Fruit fly (Drosophila melanogaster): Measurements from ENCODE around the gene CG7049.

CG7049 gene

DNA sequence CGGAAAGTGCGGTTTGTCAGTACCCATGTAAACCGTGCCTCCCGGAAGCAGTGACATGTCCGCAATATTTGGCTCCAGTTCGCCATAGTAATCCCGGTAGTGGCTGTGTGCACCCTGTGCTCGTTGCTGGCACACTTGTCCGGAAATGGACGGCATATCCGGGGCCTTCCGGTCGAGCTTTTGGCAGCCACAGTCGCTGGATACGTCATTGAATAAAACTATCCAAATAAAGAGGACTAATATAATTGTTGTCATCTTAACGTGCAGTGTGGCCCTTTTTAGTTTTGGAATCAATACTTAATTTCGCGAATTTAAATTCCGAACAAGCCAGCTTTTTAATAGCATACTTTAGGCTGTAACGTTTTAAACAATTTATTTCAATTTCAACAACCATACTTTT is at the start of gene CG7049:
Gene CG7049 (minus strand): TSS at position 280 of the 400 bp plus-strand sequence.
- TF ChIP-seq CG9948 (tag; optimal IDR thresholded peaks at IDR 0.05) = no peak
- TF ChIP-seq CG8301 (tag; optimal IDR thresholded peaks at IDR 0.05) = no peak
- TF ChIP-seq CG13204 (GFP tag; optimal IDR thresholded peaks at IDR 0.05) = no peak
- no peak for TF ChIP-seq CG8159 (tag; optimal IDR thresholded peaks at IDR 0.05)
- no peak for TF ChIP-seq CG12605 (GFP tag; IDR thresholded peaks at IDR 0.05)
- no peak for TF ChIP-seq CG34367 (tag; optimal IDR thresholded peaks at IDR 0.05)
- TF ChIP-seq CG15710 (tag; optimal IDR thresholded peaks at IDR 0.05) = no peak
- TF ChIP-seq CG32121 (GFP tag; IDR thresholded peaks at IDR 0.05) = no peak
- no peak for TF ChIP-seq EcR (GFP tag; optimal IDR thresholded peaks at IDR 0.05)
- no peak for TF ChIP-seq Ets98B (GFP tag; IDR thresholded peaks at IDR 0.05)
- TF ChIP-seq CG14655 (GFP tag; optimal IDR thresholded peaks at IDR 0.05) = no peak
- no peak for TF ChIP-seq Pif1B (GFP tag; optimal IDR thresholded peaks at IDR 0.05)

DNA sequence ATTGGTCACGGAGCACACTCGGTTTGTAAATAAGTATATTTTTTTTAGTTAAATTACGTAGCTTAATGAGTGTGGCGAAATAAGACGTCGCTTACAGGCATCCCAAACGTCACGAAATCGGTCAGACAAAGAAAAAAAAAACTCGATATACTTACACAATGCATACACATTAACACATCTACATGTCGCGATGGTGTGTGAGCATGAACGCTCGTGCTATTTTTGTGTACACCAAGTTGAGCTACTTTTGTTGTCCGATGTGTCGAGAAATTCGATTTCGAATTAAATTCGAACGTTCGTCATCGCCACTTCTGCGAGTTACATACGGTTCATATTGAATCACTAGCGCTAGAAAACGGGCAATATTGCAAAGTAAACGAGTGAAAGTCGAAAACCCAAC is 49.1 kb upstream of the CG7049 start:
- TF ChIP-seq CG8301 (tag; optimal IDR thresholded peaks at IDR 0.05) (no peak), gl (tag; optimal IDR thresholded peaks at IDR 0.05) (no peak), Ets98B (GFP tag; IDR thresholded peaks at IDR 0.05) (no peak), EcR (GFP tag; optimal IDR thresholded peaks at IDR 0.05) (no peak), rn (GFP tag; IDR thresholded peaks at IDR 0.05) (no peak), CG32121 (GFP tag; IDR thresholded peaks at IDR 0.05) (no peak), CG14655 (GFP tag; optimal IDR thresholded peaks at IDR 0.05) (no peak), CG13204 (GFP tag; optimal IDR thresholded peaks at IDR 0.05) (no peak), CG12605 (GFP tag; IDR thresholded peaks at IDR 0.05) (no peak), CG4496 (GFP tag; IDR thresholded peaks at IDR 0.05) (no peak)

DNA sequence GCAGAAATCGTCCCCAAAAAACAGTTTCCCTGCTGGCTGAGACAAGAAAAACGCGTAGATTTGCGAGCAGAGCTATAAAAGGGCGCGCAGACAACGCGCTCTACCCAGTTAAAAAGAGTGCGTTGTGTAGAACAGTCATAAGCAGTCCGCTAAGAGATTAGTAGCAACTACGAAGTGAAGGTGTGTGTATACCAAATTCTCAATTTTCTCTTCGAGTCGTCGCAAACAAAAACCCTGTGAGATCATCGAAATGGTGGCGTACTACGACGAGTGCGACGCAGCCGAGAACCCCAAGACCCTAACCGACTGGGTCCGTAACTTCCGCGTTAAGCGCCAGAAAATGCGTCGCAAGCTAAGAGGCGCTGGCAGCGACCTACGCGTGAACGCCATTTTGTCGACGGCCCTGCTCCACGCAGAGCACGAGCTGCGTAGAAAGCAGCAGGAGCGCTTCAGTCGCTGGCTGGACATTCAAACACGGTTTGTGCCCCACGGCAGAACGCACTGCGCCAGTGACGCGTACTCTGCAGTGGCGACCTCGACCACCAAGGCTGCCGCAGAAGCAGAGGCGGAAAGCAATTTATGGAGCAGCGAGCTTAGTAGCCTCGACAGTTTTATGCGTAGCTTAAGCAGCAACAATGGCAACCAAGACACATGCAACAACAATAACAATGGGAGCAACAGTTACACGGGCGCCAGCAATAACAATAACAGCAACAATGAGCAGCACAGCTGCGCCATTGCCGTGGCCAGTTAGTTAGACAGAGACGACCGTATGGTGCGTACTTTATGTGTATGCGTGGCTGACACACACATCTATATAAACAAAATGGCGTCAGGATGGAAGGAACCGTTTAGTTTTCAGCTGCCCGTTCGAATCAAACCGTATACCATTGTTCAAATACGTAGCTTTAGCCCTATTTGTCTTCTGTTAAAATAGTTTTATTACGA is 48.2 kb upstream of the CG7049 start:
- TF ChIP-seq fd96Ca (GFP tag; IDR thresholded peaks at IDR 0.05) (peak; percentile 56; the same call in 2 of the 3 replicates), Pif1B (GFP tag; optimal IDR thresholded peaks at IDR 0.05) (no peak), CG12605 (GFP tag; IDR thresholded peaks at IDR 0.05) (peak; percentile 15; the same call in 1 of the 2 replicates), CG8159 (tag; optimal IDR thresholded peaks at IDR 0.05) (peak; percentile 26), CG4496 (GFP tag; IDR thresholded peaks at IDR 0.05) (peak; percentile 58)

DNA sequence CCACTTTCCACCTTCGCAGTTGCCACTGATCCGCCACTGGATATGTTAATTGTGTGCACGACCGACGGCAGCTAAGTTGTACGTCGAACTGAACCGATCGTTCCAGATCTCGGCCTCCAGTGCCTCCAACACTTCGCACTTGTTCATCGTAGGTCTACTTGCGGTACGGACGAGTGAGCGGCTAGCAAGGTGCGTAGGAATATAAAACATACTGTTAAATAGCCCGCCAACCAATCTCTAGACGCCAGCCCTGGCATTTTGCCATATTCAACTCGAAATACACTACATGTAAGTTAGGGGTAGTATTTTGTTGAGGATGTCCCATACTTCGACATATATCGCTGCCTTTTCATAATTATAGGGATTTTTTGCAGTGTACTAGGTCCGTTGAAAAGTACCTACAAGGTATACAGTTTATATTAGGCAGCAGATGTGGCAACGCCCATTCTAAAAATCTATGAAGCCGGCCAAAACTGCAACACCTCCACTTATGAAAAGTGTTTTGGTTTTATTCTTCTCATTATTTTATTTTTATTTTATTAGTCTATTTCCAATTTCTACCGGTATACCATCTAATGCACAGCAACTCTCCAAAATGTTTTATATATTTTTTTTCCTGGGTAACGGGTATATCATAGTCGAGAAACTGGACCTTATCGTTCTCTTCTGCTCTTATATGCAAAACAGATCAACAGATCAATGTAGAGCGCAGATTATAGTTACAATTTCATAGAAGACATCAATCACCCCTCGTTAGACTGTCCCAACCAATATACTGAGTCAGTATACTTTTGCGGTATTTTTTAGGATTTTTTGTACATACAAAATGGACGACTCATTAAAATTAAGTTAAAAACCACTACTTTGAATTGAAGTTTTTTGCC is 47.2 kb upstream of the CG7049 start, which contains the start of the genes pyx and CG33229:
Gene pyx (minus strand): TSS at position 51 of the 884 bp plus-strand sequence.
Gene CG33229 (plus strand): TSS at position 834 of the 884 bp plus-strand sequence.
- peak; percentile 68 for TF ChIP-seq CG17806 (tag; optimal IDR thresholded peaks at IDR 0.05)
- peak; percentile 74 for TF ChIP-seq CG9948 (tag; optimal IDR thresholded peaks at IDR 0.05)
- no peak for TF ChIP-seq gl (tag; optimal IDR thresholded peaks at IDR 0.05)
- peak; percentile 85 for TF ChIP-seq fd96Ca (GFP tag; IDR thresholded peaks at IDR 0.05)
- TF ChIP-seq CG13204 (GFP tag; optimal IDR thresholded peaks at IDR 0.05) = no peak
- no peak; the same call in none of the 2 replicates for TF ChIP-seq CG10348 (GFP tag; IDR thresholded peaks at IDR 0.05)
- peak; percentile 66 for TF ChIP-seq Pif1A (GFP tag; optimal IDR thresholded peaks at IDR 0.05)
- TF ChIP-seq CG14655 (GFP tag; optimal IDR thresholded peaks at IDR 0.05) = peak; percentile 88
- TF ChIP-seq CG8301 (tag; optimal IDR thresholded peaks at IDR 0.05) = peak; percentile 78
- peak; percentile 70 for TF ChIP-seq CG34367 (tag; optimal IDR thresholded peaks at IDR 0.05)
- peak; percentile 76 for TF ChIP-seq CG15710 (tag; optimal IDR thresholded peaks at IDR 0.05)
- TF ChIP-seq Ets98B (GFP tag; IDR thresholded peaks at IDR 0.05) = peak; percentile 73
- TF ChIP-seq Pif1B (GFP tag; optimal IDR thresholded peaks at IDR 0.05) = no peak
- TF ChIP-seq EcR (GFP tag; optimal IDR thresholded peaks at IDR 0.05) = no peak
- TF ChIP-seq CG8159 (tag; optimal IDR thresholded peaks at IDR 0.05) = peak; percentile 81
- peak; percentile 36; the same call in 1 of the 2 replicates for TF ChIP-seq rn (GFP tag; IDR thresholded peaks at IDR 0.05)
- peak; percentile 67 for TF ChIP-seq Snoo (tag; optimal IDR thresholded peaks at IDR 0.05)
- TF ChIP-seq CG4496 (GFP tag; IDR thresholded peaks at IDR 0.05) = peak; percentile 73; the same call in 2 of the 3 replicates
- TF ChIP-seq D1 (tag; optimal IDR thresholded peaks at IDR 0.05) = no peak
- TF ChIP-seq CG12605 (GFP tag; IDR thresholded peaks at IDR 0.05) = peak; percentile 57; the same call in 1 of the 2 replicates
- peak; percentile 81 for TF ChIP-seq CG32121 (GFP tag; IDR thresholded peaks at IDR 0.05)

DNA sequence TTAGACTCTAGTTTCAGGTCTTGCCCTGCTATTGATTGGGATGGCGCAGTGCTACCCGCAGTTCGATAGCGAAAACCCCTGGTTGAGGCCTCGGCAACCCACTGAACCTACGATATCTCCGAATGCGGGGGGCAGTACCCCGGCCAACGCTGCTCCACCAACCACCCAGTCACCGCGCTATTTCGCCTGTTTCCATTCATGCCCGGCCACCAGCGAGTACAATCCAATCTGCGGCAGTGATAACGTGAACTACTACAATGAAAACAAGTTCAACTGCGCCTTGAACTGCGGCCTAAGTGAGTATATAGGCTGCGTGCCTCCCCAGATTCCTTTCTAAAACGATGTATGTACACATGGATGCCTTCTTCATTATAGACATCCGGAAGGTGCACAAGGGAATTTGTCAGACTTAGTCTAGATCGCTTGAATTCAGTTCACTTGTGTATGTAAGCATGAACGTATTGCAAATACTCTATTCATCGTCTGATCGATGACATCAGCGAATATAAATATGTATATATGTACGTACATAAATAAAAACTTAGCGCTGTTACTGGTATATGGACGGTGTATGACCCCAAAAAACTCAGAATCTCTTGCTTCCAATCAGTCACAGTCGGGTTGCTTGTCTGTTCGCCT is 41.6 kb upstream of the CG7049 start, which contains the start of gene CG13877:
Gene CG13877 (plus strand): TSS at position 589 of the 639 bp plus-strand sequence.
- peak; percentile 50 for TF ChIP-seq EcR (GFP tag; optimal IDR thresholded peaks at IDR 0.05)
- no peak for TF ChIP-seq CG15710 (tag; optimal IDR thresholded peaks at IDR 0.05)
- no peak for TF ChIP-seq Snoo (tag; optimal IDR thresholded peaks at IDR 0.05)
- TF ChIP-seq CG12605 (GFP tag; IDR thresholded peaks at IDR 0.05) = no peak
- TF ChIP-seq Pif1B (GFP tag; optimal IDR thresholded peaks at IDR 0.05) = no peak
- no peak for TF ChIP-seq CG13204 (GFP tag; optimal IDR thresholded peaks at IDR 0.05)
- no peak for TF ChIP-seq CG10348 (GFP tag; IDR thresholded peaks at IDR 0.05)

Measured in whole organism, pupa.